Worm (Caenorhabditis elegans) whole organism, L3 larva: Measurements from ENCODE around the gene ZK1307.2.

ENCODE experiments used
- ZK546.5 ChIP-seq: sonication (generic microtip); optimal IDR thresholded peaks from 2 replicates; lab custom pipeline; 2017; ENCODE audit warnings: missing biosample characterization, missing genetic modification characterization
- ceh-82 ChIP-seq: fragments of 150-350 bp; optimal IDR thresholded peaks from 2 replicates; lab custom pipeline; 2014; ENCODE audit warnings: missing biosample characterization, missing genetic modification characterization
- elt-3 ChIP-seq, 3 experiments: fragments of 150-350 bp in 1 of 3; sonication (generic microtip) in 2 of 3; optimal IDR thresholded peaks; 2 replicates in 2 of 3; 4 replicates in 1 of 3; lab custom pipeline; 2014 to 2017; ENCODE audit warnings: missing biosample characterization in 3 of 3, missing genetic modification characterization in 3 of 3
- fkh-10 ChIP-seq: sonication (generic microtip); optimal IDR thresholded peaks from 2 replicates; lab custom pipeline; 2017; ENCODE audit warnings: missing biosample characterization, missing genetic modification reagents, missing genetic modification characterization
- fkh-2 ChIP-seq: fragments of 150-350 bp; optimal IDR thresholded peaks from 2 replicates; lab custom pipeline; 2014; ENCODE audit warnings: missing biosample characterization, missing genetic modification reagents, missing genetic modification characterization
- nfya-1 ChIP-seq: sonication (generic microtip); optimal IDR thresholded peaks from 2 replicates; lab custom pipeline; 2017; ENCODE audit warnings: missing genetic modification characterization, mild to moderate bottlenecking, missing compliant biosample characterization, antibody characterized with exemption, moderate library complexity; ENCODE audit not compliant: insufficient read depth
- nhr-11 ChIP-seq: fragments of 150-350 bp; optimal IDR thresholded peaks from 2 replicates; lab custom pipeline; 2014; ENCODE audit warnings: missing biosample characterization, missing genetic modification characterization
- nhr-67 ChIP-seq: fragments of 150-350 bp; optimal IDR thresholded peaks from 2 replicates; lab custom pipeline; 2014; ENCODE audit warnings: missing biosample characterization, missing genetic modification characterization
- nhr-76 ChIP-seq: fragments of 150-350 bp; sonication (generic microtip); optimal IDR thresholded peaks from 5 replicates; lab custom pipeline; 2014; ENCODE audit warnings: missing biosample characterization, missing genetic modification characterization
- pha-4 ChIP-seq: fragments of 150-350 bp; optimal IDR thresholded peaks from 2 replicates; lab custom pipeline; 2014; ENCODE audit warnings: missing biosample characterization, missing genetic modification reagents, missing genetic modification characterization
- pqm-1 ChIP-seq: fragments of 150-350 bp; optimal IDR thresholded peaks from 2 replicates; lab custom pipeline; 2017; ENCODE audit warnings: missing biosample characterization, missing genetic modification characterization, inconsistent platforms
- snpc-4 ChIP-seq: fragments of 150-350 bp; optimal IDR thresholded peaks from 2 replicates; lab custom pipeline; 2014; ENCODE audit warnings: missing biosample characterization, missing genetic modification characterization
- unc-39 ChIP-seq: sonication (generic microtip); optimal IDR thresholded peaks from 4 replicates; lab custom pipeline; 2017; ENCODE audit warnings: missing biosample characterization, missing genetic modification characterization

- no peak for TF ChIP-seq ceh-82 (tag; lab: Kevin White, UChicago)
- no peak for TF ChIP-seq fkh-2 (tag; lab: Kevin White, UChicago)
- TF ChIP-seq nhr-67 (tag; lab: Kevin White, UChicago): no peak
- no peak for TF ChIP-seq nhr-11 (tag; lab: Kevin White, UChicago)
- TF ChIP-seq elt-3 (tag; optimal IDR thresholded peaks at IDR 0.05; lab: Kevin White, UChicago): no peak
- no peak for TF ChIP-seq unc-39 (tag; lab: Kevin White, UChicago)
- TF ChIP-seq ZK546.5 (tag; lab: Kevin White, UChicago): no peak
- TF ChIP-seq pqm-1 (tag; lab: Kevin White, UChicago): no peak
- TF ChIP-seq snpc-4 (tag; lab: Kevin White, UChicago): no peak
- no peak for TF ChIP-seq nfya-1 (tag; lab: Kevin White, UChicago)
- no peak for TF ChIP-seq pha-4 (tag; lab: Kevin White, UChicago)
- TF ChIP-seq fkh-10 (GFP tag; lab: Kevin White, UChicago): no peak
- TF ChIP-seq nhr-76 (tag; lab: Kevin White, UChicago): no peak
Measured at ce11 chrII:9691839-9692238, 38.1 kb upstream of the ZK1307.2 start, which contains the start of gene nlp-11.
